Worm (Caenorhabditis elegans) whole organism, L2 larva: ENCODE results near the gene mpst-2.

Experiments
- C34F6.9 ChIP-seq: fragments of 150-350 bp; optimal IDR thresholded peaks from 2 replicates; lab custom pipeline; 2014; ENCODE audit warnings: missing biosample characterization, missing genetic modification characterization
- F13H6.1 ChIP-seq: sonication (generic microtip); optimal IDR thresholded peaks from 2 replicates; lab custom pipeline; 2016; ENCODE audit warnings: missing genetic modification characterization, missing compliant biosample characterization
- R02D3.7 ChIP-seq: fragments of 150-350 bp; optimal IDR thresholded peaks from 2 replicates; lab custom pipeline; 2014; ENCODE audit warnings: missing biosample characterization, missing genetic modification characterization
- Y55F3AM.14 ChIP-seq: fragments of 200-800 bp; sonication (Bioruptor generic); optimal IDR thresholded peaks from 2 replicates; lab custom pipeline; 2018; ENCODE audit warnings: mild to moderate bottlenecking, missing genetic modification characterization, missing compliant biosample characterization
- ZK546.5 ChIP-seq: sonication (generic microtip); optimal IDR thresholded peaks from 2 replicates; lab custom pipeline; 2017; ENCODE audit warnings: missing biosample characterization, missing genetic modification characterization
- alr-1 ChIP-seq: fragments of 150-350 bp; optimal IDR thresholded peaks from 2 replicates; lab custom pipeline; 2014; ENCODE audit warnings: missing biosample characterization, missing genetic modification characterization
- aly-2 ChIP-seq: fragments of 150-350 bp; optimal IDR thresholded peaks from 2 replicates; lab custom pipeline; 2014; ENCODE audit warnings: missing biosample characterization, missing genetic modification characterization
- ama-1 ChIP-seq: fragments of 150-350 bp; optimal IDR thresholded peaks from 2 replicates; lab custom pipeline; 2018; ENCODE audit warnings: inconsistent platforms
- blmp-1 ChIP-seq: sonication (generic microtip); optimal IDR thresholded peaks from 2 replicates; lab custom pipeline; 2017; ENCODE audit warnings: missing genetic modification characterization, mild to moderate bottlenecking, missing compliant biosample characterization, antibody characterized with exemption, moderate library complexity; ENCODE audit not compliant: insufficient read depth
- ceh-16 ChIP-seq: fragments of 150-350 bp; optimal IDR thresholded peaks from 2 replicates; lab custom pipeline; 2014; ENCODE audit warnings: missing biosample characterization, missing genetic modification characterization
- ceh-82 ChIP-seq: fragments of 150-350 bp; optimal IDR thresholded peaks from 2 replicates; lab custom pipeline; 2014; ENCODE audit warnings: missing biosample characterization, missing genetic modification characterization
- crh-2 ChIP-seq: sonication (generic microtip); optimal IDR thresholded peaks from 2 replicates; lab custom pipeline; 2017; ENCODE audit warnings: missing biosample characterization, missing genetic modification characterization
- dmd-4 ChIP-seq: sonication (generic microtip); optimal IDR thresholded peaks from 2 replicates; lab custom pipeline; 2017; ENCODE audit warnings: missing biosample characterization, missing genetic modification characterization
- egl-27 ChIP-seq: sonication (generic microtip); optimal IDR thresholded peaks from 3 replicates; lab custom pipeline; 2017; ENCODE audit warnings: missing biosample characterization, missing genetic modification reagents, missing genetic modification characterization
- fos-1 ChIP-seq: fragments of 150-350 bp; optimal IDR thresholded peaks from 2 replicates; lab custom pipeline; 2014; ENCODE audit warnings: missing biosample characterization, missing genetic modification characterization
- gmeb-1 ChIP-seq: fragments of 150-350 bp; optimal IDR thresholded peaks from 2 replicates; lab custom pipeline; 2014; ENCODE audit warnings: missing biosample characterization, missing genetic modification characterization
- lin-11 ChIP-seq: fragments of 150-350 bp; sonication (generic microtip); optimal IDR thresholded peaks from 2 replicates; lab custom pipeline; 2014; ENCODE audit warnings: missing biosample characterization, missing genetic modification characterization, inconsistent platforms, mixed read lengths
- lsy-2 ChIP-seq, 2 experiments: fragments of 150-350 bp in 1 of 2; sonication (generic microtip) in 1 of 2; optimal IDR thresholded peaks; 2 replicates each; lab custom pipeline; 2014 to 2017; ENCODE audit warnings: missing biosample characterization in 2 of 2, missing genetic modification characterization in 2 of 2
- mbf-1 ChIP-seq: sonication (generic microtip); optimal IDR thresholded peaks from 2 replicates; lab custom pipeline; 2017; ENCODE audit warnings: missing biosample characterization, missing genetic modification characterization
- mdl-1 ChIP-seq, 2 experiments: fragments of 150-350 bp in 1 of 2; sonication (generic microtip) in 1 of 2; optimal IDR thresholded peaks; 2 replicates each; lab custom pipeline; 2017; ENCODE audit warnings: missing biosample characterization in 2 of 2, missing genetic modification characterization in 2 of 2
- nhr-11 ChIP-seq: fragments of 150-350 bp; optimal IDR thresholded peaks from 2 replicates; lab custom pipeline; 2014; ENCODE audit warnings: missing biosample characterization, missing genetic modification characterization
- nhr-12 ChIP-seq: fragments of 150-350 bp; optimal IDR thresholded peaks from 2 replicates; lab custom pipeline; 2014; ENCODE audit warnings: missing biosample characterization, missing genetic modification characterization
- nhr-129 ChIP-seq: fragments of 150-350 bp; optimal IDR thresholded peaks from 2 replicates; lab custom pipeline; 2014; ENCODE audit warnings: missing biosample characterization, missing genetic modification characterization
- nhr-21 ChIP-seq: fragments of 150-350 bp; optimal IDR thresholded peaks from 2 replicates; lab custom pipeline; 2014; ENCODE audit warnings: missing biosample characterization, missing genetic modification characterization
- nhr-23 ChIP-seq: fragments of 150-350 bp; optimal IDR thresholded peaks from 2 replicates; lab custom pipeline; 2014; ENCODE audit warnings: missing biosample characterization, missing genetic modification reagents, missing genetic modification characterization
- nhr-237 ChIP-seq: fragments of 150-350 bp; optimal IDR thresholded peaks from 2 replicates; lab custom pipeline; 2014; ENCODE audit warnings: missing biosample characterization, missing genetic modification characterization
- nhr-25 ChIP-seq: fragments of 150-350 bp; sonication (generic microtip); optimal IDR thresholded peaks from 3 replicates; lab custom pipeline; 2014; ENCODE audit warnings: missing biosample characterization, missing genetic modification characterization
- nhr-6 ChIP-seq: fragments of 150-350 bp; optimal IDR thresholded peaks from 2 replicates; lab custom pipeline; 2014; ENCODE audit warnings: missing biosample characterization, missing genetic modification characterization
- nhr-77 ChIP-seq: fragments of 150-350 bp; optimal IDR thresholded peaks from 2 replicates; lab custom pipeline; 2014; ENCODE audit warnings: missing biosample characterization, missing genetic modification characterization
- sem-4 ChIP-seq: fragments of 150-350 bp; optimal IDR thresholded peaks from 2 replicates; lab custom pipeline; 2014; ENCODE audit warnings: missing biosample characterization, missing genetic modification reagents, missing genetic modification characterization
- skn-1 ChIP-seq: sonication (generic microtip); optimal IDR thresholded peaks from 2 replicates; lab custom pipeline; 2017; ENCODE audit warnings: missing biosample characterization, missing genetic modification characterization
- sma-3 ChIP-seq: sonication (generic microtip); optimal IDR thresholded peaks from 2 replicates; lab custom pipeline; 2016; ENCODE audit warnings: missing genetic modification reagents, missing genetic modification characterization, missing compliant biosample characterization
- sma-9 ChIP-seq, 2 experiments: fragments of 150-350 bp in 1 of 2; sonication (generic microtip) in 1 of 2; optimal IDR thresholded peaks; 2 replicates each; lab custom pipeline; 2014 to 2016; ENCODE audit warnings: missing genetic modification characterization in 2 of 2, mild to moderate bottlenecking in 1 of 2, missing biosample characterization in 1 of 2, missing compliant biosample characterization in 1 of 2, missing genetic modification reagents in 1 of 2, moderate library complexity in 1 of 2
- snpc-4 ChIP-seq: fragments of 150-350 bp; optimal IDR thresholded peaks from 2 replicates; lab custom pipeline; 2014; ENCODE audit warnings: missing biosample characterization, missing genetic modification characterization
- unc-39 ChIP-seq: fragments of 150-350 bp; optimal IDR thresholded peaks from 2 replicates; lab custom pipeline; 2014; ENCODE audit warnings: missing biosample characterization, missing genetic modification characterization
- unc-55 ChIP-seq: fragments of 150-350 bp; sonication (generic microtip); optimal IDR thresholded peaks from 3 replicates; lab custom pipeline; 2014; ENCODE audit warnings: missing biosample characterization, missing genetic modification reagents, missing genetic modification characterization
- zag-1 ChIP-seq: fragments of 150-350 bp; optimal IDR thresholded peaks from 2 replicates; lab custom pipeline; 2014; ENCODE audit warnings: missing biosample characterization, missing genetic modification characterization
- ztf-1 ChIP-seq: fragments of 200-800 bp; sonication (Bioruptor generic); conservative IDR thresholded peaks from 2 replicates; pipeline ENCODE4 v1.3.6; 2022; ENCODE audit warnings: missing genetic modification characterization, missing compliant biosample characterization
- ztf-4 ChIP-seq: fragments of 150-350 bp; optimal IDR thresholded peaks from 2 replicates; lab custom pipeline; 2014; ENCODE audit warnings: missing biosample characterization, missing genetic modification characterization

mpst-2 gene

DNA sequence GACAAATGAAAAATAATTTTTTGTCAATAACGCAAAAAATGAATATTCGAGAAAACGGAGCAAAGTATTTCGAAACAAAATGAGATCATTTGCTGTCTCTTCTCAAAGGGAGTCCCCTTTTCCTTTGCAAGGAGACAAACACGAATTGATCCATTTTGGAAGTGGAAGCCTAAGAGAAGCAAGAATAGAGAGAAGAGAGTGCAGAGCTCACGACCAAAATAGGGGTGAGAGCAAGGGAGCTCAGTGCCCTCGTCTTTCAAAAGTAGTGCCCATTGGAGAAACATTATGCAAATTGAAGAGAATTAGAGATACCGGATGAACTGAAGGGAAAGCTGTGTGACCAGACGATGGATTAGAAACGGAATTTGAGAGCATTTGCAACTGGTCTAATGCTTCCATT, 42.0 kb downstream of the mpst-2 start (continued):
- TF ChIP-seq mdl-1 (tag; optimal IDR thresholded peaks at IDR 0.05; lab: Kevin White, UChicago): peak in 1 of 2 experiments; percentile 12
- peak; percentile 16 to 31 for TF ChIP-seq lsy-2 (tag; optimal IDR thresholded peaks at IDR 0.05; lab: Kevin White, UChicago)
- TF ChIP-seq F13H6.1: peak; percentile 48
- no peak for TF ChIP-seq nhr-6 (tag; lab: Kevin White, UChicago)
- no peak for TF ChIP-seq mbf-1 (tag; lab: Kevin White, UChicago)
- TF ChIP-seq nhr-77 (tag; lab: Kevin White, UChicago): no peak
- no peak for TF ChIP-seq nhr-21 (tag; lab: Kevin White, UChicago)
- TF ChIP-seq aly-2 (tag; lab: Kevin White, UChicago): no peak
- TF ChIP-seq ztf-4 (tag; lab: Kevin White, UChicago): no peak
- no peak for TF ChIP-seq dmd-4
- TF ChIP-seq nhr-23 (tag; lab: Kevin White, UChicago): no peak
- TF ChIP-seq nhr-12: no peak
- TF ChIP-seq nhr-237: no peak
- peak; percentile 62 for TF ChIP-seq nhr-129
- no peak for TF ChIP-seq unc-39
- TF ChIP-seq ztf-1 (GFP tag; lab: Robert Waterston, UW): no peak

DNA sequence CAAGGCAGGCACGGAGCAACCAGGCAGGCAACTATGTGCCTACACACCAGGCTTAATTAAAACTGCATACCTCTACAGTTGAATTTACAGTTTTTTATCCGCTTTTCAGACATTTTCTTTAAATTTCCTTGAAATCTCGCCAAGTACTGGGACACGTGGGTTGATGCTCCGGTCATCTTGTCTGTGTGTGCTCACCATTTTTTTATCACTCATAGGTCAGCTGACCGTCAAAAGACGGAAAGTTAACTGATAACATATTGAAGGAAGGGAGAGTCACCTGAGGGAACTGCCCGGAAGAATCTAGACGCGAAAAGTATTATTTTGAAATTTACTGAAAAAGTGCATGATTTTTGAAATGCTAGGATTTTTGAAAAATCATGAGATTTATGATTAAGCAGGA, 42.7 kb downstream of the mpst-2 start:
- peak; percentile 36 for TF ChIP-seq crh-2 (tag; lab: Kevin White, UChicago)
- TF ChIP-seq snpc-4: peak; percentile 14
- TF ChIP-seq fos-1: peak; percentile 82
- peak; percentile 41 for TF ChIP-seq F13H6.1
- peak; percentile 75 for TF ChIP-seq nhr-129
- no peak for TF ChIP-seq zag-1
- TF ChIP-seq gmeb-1: peak; percentile 28
- no peak for TF ChIP-seq nhr-23 (tag; lab: Kevin White, UChicago)
- TF ChIP-seq mdl-1 (tag; optimal IDR thresholded peaks at IDR 0.05; lab: Kevin White, UChicago): peak in 1 of 2 experiments; percentile 18
- TF ChIP-seq blmp-1: no peak
- TF ChIP-seq sma-9 (GFP tag; optimal IDR thresholded peaks at IDR 0.05; lab: Kevin White, UChicago): peak; percentile 72
- TF ChIP-seq sma-9 (tag; optimal IDR thresholded peaks at IDR 0.05; lab: Kevin White, UChicago): no peak
- TF ChIP-seq sem-4 (tag; lab: Kevin White, UChicago): no peak
- peak; percentile 25 for TF ChIP-seq C34F6.9 (tag; lab: Kevin White, UChicago)

DNA sequence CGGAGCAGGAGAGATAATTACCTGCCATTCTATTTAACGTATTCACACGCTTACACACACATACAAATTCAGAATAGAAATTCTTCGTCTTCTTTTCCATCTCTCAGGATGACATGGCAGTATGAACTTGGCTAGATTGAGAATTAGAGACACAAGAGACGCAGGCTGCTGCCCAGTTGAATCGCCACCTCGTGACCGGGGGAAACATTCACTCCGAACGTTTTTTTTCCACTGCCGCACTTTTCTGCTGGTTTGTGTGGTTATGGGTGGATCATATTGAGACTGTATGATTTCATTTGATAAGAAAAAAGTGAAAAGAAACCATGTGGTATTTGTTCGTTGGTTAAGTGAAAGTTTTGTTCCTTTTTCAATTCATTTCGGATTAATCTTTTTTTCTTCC, 43.6 kb downstream of the mpst-2 start:
- TF ChIP-seq ceh-82 (tag; lab: Kevin White, UChicago) (no peak), unc-55 (GFP tag; lab: Kevin White, UChicago) (peak; percentile 5), nhr-21 (tag; lab: Kevin White, UChicago) (peak; percentile 86), mdl-1 (tag; optimal IDR thresholded peaks at IDR 0.05; lab: Kevin White, UChicago) (peak; percentile 58 to 65), ztf-4 (tag; lab: Kevin White, UChicago) (peak; percentile 20), fos-1 (peak; percentile 59), ceh-16 (tag; lab: Kevin White, UChicago) (no peak), gmeb-1 (peak; percentile 57), nhr-129 (peak; percentile 83), C34F6.9 (tag; lab: Kevin White, UChicago) (peak; percentile 80), R02D3.7 (tag; lab: Kevin White, UChicago) (no peak), nhr-25 (tag; lab: Kevin White, UChicago) (peak; percentile 85), blmp-1 (peak; percentile 99), zag-1 (peak; percentile 20), Y55F3AM.14 (GFP tag; lab: Kevin White, UChicago) (peak; percentile 75), nhr-11 (tag; lab: Kevin White, UChicago) (no peak), F13H6.1 (peak; percentile 52), sma-9 (GFP tag; optimal IDR thresholded peaks at IDR 0.05; lab: Kevin White, UChicago) (peak; percentile 88), sma-9 (tag; optimal IDR thresholded peaks at IDR 0.05; lab: Kevin White, UChicago) (no peak), crh-2 (tag; lab: Kevin White, UChicago) (peak; percentile 67), lin-11 (tag; lab: Kevin White, UChicago) (peak; percentile 16), sma-3 (GFP tag; lab: Kevin White, UChicago) (peak; percentile 86), ZK546.5 (tag; lab: Kevin White, UChicago) (no peak), lsy-2 (tag; optimal IDR thresholded peaks at IDR 0.05; lab: Kevin White, UChicago) (peak in 1 of 2 experiments; percentile 68), mbf-1 (tag; lab: Kevin White, UChicago) (no peak), ama-1 (lab: Kevin White, UChicago) (peak; percentile 70), alr-1 (tag; lab: Kevin White, UChicago) (no peak), sem-4 (tag; lab: Kevin White, UChicago) (peak; percentile 61), skn-1 (tag; lab: Kevin White, UChicago) (peak; percentile 72), egl-27 (peak; percentile 58)
